Fruit fly (Drosophila melanogaster) whole organism, larva: ENCODE results near the gene kirre.
A peak's percentile ranks its signal among the peaks of the same experiment; 100 is the strongest.

Source experiments
- noc ChIP-seq: fragments of 200-800 bp; sonication (Bioruptor generic); optimal IDR thresholded peaks from 3 replicates; lab custom pipeline; 2019; ENCODE audit warnings: missing biosample characterization, mild to moderate bottlenecking, missing genetic modification characterization, moderate library complexity

kirre gene

DNA sequence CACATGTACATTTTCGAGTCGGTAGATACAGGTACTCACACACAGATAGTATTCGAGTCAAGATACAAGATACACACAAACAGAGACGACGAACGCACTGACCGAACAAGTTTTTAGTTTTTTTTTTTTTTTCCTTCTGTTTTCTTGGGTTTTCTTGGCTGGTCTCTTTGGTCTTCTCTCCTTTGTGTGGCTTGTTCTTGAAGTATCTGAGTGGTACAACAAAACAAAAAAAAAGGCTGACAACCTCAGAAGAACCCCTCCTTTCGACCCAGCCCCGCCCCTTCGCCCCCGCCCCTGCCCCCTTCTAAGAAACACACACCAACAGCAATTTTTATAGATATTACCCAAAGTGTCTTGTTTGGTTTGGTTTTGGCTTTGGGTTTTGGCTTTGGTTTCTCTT, 399.8 kb downstream of the kirre start:
- TF ChIP-seq noc (tag; lab: Kevin White, UChicago), result no peak

DNA sequence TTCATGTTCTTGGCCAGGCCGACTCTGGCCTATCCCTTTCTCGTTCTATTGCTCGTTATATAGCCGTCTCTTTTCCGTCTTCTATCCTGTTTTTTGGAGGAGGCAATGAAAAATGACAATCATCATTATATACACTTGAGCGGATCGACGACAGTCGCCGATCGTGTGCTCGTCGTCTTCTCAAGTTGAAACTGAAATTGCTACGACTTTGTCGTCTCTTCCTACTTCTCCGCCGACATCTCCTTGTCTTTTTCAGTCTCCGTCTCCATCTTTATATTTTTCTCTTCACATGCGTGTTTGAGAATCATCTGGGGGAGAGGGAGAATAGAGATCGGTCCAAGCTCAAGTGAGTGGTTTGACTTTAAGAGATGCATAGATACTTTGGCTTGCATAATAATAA, 400.6 kb downstream of the kirre start:
- no peak for TF ChIP-seq noc (tag; lab: Kevin White, UChicago)

dm6 chrX:3142090-3142489, 401.9 kb downstream of the kirre start:
- no peak for TF ChIP-seq noc (tag; lab: Kevin White, UChicago)

DNA sequence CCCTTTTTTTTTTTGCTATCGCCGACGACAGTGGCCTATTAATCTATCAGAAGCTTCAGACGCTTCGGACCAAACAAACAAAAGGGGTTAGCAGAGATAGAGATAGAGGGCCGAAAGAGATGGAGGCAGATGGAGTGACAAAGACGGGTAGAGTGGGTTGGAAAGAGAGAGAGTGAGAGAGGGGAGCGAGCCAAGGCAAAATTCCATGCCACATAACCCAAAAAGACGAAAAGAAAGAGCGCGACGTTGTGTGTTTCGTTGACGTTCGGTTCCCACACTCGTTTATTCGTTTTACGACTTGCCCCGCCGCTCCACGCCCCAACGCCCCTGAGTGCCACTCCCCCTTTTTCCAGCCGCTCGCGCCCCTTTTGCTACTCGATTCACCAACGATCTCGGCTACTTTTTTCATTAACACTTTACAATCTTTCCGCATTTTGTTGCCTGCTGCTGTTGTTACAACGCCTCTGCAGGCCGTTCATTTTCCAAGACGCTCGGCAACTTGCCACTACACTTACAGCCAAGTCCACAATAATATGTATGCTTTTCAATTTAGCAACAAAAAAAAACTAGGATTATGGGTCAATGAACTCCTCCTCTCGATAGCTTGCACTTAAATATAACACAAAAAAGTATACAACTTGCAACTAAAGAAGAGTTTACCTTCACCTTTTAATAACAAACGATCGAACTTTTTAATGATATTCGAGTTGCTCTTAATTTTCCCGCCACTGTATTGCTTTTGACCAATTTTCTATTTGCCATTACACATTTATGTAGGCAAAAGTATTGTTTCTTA, 403.2 kb downstream of the kirre start:
- no peak for TF ChIP-seq noc (tag; lab: Kevin White, UChicago)

- TF ChIP-seq noc (tag; lab: Kevin White, UChicago), result no peak
Measured at dm6 chrX:3146995-3147394, 406.8 kb downstream of the kirre start.

DNA sequence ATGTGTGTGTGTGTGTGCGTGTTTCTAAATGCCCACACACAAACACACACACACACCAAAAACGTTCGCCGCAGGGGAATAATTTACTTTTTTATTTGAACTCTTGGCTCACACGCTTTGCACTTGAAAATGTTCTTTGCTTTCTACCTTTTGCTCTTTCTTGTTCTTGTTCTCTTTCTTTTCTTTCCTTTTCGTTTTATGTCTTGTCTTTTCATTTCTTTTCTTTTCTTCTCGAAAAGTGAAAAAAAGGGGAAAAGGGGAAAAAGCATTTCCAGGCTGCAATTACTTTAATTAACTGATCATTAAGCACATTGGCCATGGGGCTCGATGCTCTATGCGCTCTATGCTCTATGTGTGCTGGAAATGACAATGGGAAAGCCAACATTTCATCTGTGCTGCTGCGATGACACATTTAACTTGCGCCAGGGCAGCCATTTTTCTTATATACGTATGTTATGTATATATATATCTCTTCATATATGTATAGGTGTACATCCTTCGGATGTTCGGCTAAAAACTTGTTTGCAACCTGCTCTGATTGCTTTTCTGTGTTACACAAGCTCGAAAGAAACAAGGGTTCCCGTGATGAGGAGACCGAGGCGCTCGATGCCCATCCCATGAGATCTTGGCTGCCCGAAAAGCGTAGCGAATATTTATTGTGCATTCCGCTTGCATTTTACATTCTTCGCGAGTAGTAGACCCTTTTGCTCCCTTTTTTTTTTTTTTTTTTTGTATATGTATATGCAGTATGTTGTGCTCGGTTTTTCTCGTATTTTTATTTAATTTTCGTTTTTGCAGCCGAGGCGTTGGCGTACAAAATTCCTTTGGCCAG, 410.7 kb downstream of the kirre start:
- no peak for TF ChIP-seq noc (tag; lab: Kevin White, UChicago)

dm6 chrX:3151487-3151818, 411.3 kb downstream of the kirre start:
- no peak for TF ChIP-seq noc (tag; lab: Kevin White, UChicago)

dm6 chrX:3152280-3152679, 412.1 kb downstream of the kirre start:
- TF ChIP-seq noc (tag; lab: Kevin White, UChicago), result no peak

DNA sequence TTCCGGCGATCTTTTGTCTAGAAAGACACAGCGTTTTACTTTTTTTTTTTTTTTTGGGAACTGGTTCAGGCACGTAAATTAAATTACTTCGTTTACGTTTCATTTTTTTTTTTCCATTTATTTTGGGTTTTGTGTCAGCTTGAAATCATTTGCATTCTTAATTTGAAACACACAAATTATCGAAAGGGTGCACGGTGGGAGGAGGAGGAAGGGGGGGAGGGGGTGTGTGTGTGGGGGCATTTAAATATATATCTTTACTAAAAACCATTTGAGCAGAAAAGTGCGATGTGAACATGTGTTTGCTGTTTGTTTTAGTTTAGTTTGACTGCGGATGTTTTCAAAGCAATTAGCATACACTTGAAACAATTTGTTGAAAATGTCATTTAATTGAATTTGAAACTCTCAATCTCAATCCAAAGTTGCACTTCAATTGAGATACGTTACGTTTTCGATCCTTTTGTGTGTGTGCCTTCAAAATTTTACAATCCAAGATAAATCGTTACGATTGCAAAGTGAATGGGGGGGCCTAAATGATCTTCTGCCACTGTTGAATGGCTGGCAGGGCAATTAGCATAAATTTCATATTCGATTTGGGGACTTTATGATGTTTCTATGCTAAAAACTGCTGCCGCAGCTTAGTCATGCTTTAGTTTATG, 417.0 kb downstream of the kirre start:
- TF ChIP-seq noc (tag; lab: Kevin White, UChicago), result peak; percentile 62

DNA sequence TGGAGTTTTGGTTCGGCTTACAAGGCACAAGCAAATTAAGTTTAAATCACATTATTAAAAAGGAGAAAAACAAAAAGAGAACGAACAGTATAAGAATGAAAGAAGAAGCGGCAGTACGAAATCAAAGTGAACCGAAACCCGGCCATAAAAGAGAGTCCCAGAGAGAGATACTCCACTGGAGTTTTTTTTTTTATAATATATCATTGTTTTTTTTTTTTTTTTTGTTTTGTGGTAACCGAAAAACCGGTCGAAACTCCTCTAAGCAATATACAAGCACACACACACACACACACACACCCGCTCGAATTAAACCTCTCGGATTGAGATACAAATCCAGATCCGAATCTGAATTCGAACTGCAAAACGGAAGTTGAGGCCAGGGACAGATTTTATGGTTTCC, 418.4 kb downstream of the kirre start:
- TF ChIP-seq noc (tag; lab: Kevin White, UChicago), result no peak

DNA sequence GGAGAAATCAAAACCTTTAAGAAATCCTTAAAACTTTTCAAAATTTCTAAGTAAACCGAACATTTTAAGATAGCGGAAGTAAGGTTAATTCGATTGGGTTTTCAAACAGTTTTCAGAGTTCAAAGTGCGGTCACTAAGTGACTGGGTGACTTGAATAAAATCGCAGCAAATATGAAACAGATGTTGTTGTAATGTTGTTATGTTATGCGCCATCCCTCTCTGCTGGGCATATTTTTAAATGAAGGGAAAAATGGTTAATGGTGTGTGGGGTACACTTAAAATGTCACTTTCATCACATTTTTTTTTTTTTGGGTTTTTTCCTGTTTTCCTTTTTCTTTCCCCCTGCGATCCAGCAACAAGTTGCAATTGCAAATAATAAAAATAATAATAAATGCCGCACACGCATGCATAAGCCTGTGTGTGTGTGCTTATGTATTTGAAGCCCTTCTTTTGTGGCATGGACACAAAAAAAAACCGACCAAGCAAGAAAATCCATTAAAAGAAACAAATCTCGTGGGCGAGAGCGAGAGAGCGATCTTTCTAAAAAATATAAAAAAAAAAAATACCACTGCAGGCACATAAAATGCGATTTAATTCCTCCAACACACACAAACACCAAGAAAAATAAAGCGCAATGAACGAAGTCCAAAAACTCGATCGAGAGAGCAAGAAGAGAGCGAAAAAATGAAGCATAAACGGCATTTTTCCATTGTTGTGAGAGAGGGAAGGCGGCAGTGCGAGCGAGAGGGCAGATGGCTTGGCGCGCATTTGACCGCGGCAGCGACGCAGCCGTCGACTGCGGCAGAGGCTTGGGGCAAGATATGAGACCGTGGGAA, 421.6 kb downstream of the kirre start:
- no peak for TF ChIP-seq noc (tag; lab: Kevin White, UChicago)

dm6 chrX:3162405-3163256, 422.4 kb downstream of the kirre start:
- TF ChIP-seq noc (tag; lab: Kevin White, UChicago), result peak; percentile 83

- no peak for TF ChIP-seq noc (tag; lab: Kevin White, UChicago)
Measured at dm6 chrX:3172217-3172616, 432.0 kb downstream of the kirre start.

dm6 chrX:3173072-3173471, 432.9 kb downstream of the kirre start, which contains the start of gene CG18508:
TSS of gene CG18508 (minus strand) at chrX:3173140.
- TF ChIP-seq noc (tag; lab: Kevin White, UChicago), result no peak
